Worm (Caenorhabditis elegans): Measurements from ENCODE around the gene ins-19.

The ins-19 gene

ce11 chrII:3087134-3087533 is 39.1 kb downstream of the ins-19 start:
- TF ChIP-seq unc-62 (GFP tag; optimal IDR thresholded peaks at IDR 0.05), result no peak

- no peak for TF ChIP-seq unc-62 (GFP tag; optimal IDR thresholded peaks at IDR 0.05)
Measured at ce11 chrII:3078496-3078895, 47.7 kb downstream of the ins-19 start, which contains the start of gene copb-1. TSS of gene copb-1 (plus strand) at chrII:3078796.

ce11 chrII:3076915-3077314 is 49.3 kb downstream of the ins-19 start, which contains the start of gene Y25C1A.8:
TSS of gene Y25C1A.8 (minus strand) at chrII:3076959.
- TF ChIP-seq unc-62 (GFP tag; optimal IDR thresholded peaks at IDR 0.05), result no peak

All from whole organism, dauer.